Worm (Caenorhabditis elegans): ENCODE data around the gene Y53F4B.1.

DNA sequence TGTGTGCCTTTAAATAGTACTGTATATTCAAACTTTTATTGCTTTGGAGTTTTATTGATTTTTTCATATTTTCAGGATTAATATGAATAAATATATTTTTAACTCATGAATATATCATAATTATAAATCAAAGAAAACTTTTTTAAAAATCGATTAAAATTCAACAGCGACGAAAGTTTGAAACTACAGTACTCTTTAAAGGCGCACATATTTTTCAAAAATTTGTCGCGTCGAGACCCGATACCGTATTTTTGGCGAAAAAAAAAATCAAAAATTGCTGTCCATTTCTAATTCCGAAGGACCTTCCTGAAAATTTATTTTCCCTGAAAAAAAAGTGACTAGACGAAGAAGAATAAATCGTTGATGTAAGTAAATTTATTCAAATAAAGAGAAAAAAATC is 10.3 kb upstream of the Y53F4B.1 start:
- no peak for TF ChIP-seq mep-1 (tag; optimal IDR thresholded peaks at IDR 0.05)
- no peak for TF ChIP-seq fkh-10 (GFP tag; optimal IDR thresholded peaks at IDR 0.05)
